Fruit fly (Drosophila melanogaster): ENCODE results near the gene cactin.

DNA sequence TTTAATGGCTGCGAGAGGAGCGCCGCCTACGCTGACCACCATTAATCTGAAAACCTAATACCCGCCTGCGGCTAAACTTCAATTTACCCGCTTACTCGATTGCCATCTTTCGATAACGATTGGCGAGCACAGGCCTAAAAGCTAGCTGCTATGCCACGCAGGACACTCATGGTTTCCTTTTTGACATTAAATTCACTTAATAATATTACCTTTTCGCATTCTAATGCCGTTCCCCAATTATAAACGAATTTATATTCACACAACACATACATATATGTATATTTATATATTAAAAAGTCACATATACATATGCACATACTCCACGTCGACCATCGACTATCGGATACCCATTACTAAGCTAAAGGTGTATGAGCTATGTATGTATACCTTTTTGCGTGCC is 34.2 kb upstream of the cactin start:
- no peak for TF ChIP-seq pan (optimal IDR thresholded peaks at IDR 0.05)
- TF ChIP-seq usp (GFP tag; optimal IDR thresholded peaks at IDR 0.05), result no peak
- no peak for TF ChIP-seq sage (GFP tag; optimal IDR thresholded peaks at IDR 0.05)
- no peak for TF ChIP-seq Abd-B (GFP tag; optimal IDR thresholded peaks at IDR 0.05)
- TF ChIP-seq ey (GFP tag; optimal IDR thresholded peaks at IDR 0.05), result no peak
- no peak for TF ChIP-seq psq (GFP tag; optimal IDR thresholded peaks at IDR 0.05)
- TF ChIP-seq Jra (GFP tag; optimal IDR thresholded peaks at IDR 0.05), result no peak
